Worm (Caenorhabditis elegans): Measurements from ENCODE around the gene art-1.

art-1 gene

ce11 chrII:6926488-6926887 is 45.5 kb downstream of the art-1 start (continued):
- TF ChIP-seq nhr-90 (tag; optimal IDR thresholded peaks at IDR 0.05) = peak; percentile 29
- peak in 1 of 2 experiments; percentile 32 for TF ChIP-seq let-607 (tag; optimal IDR thresholded peaks at IDR 0.05)
- no peak for TF ChIP-seq D2030.7 (GFP tag; IDR thresholded peaks at IDR 0.05)
- TF ChIP-seq egl-18 (GFP tag; IDR thresholded peaks at IDR 0.05) = no peak
- peak; percentile 73 for TF ChIP-seq attf-5 (GFP tag; optimal IDR thresholded peaks at IDR 0.05)
- TF ChIP-seq nfyb-1 (GFP tag; IDR thresholded peaks at IDR 0.05) = peak; percentile 46; the same call in 1 of the 2 replicates
- no peak for TF ChIP-seq Y79H2A.3 (GFP tag; conservative IDR thresholded peaks at IDR 0.05)
- TF ChIP-seq rpc-1 (optimal IDR thresholded peaks at IDR 0.05) = no peak
- TF ChIP-seq rpc-1 (tag; optimal IDR thresholded peaks at IDR 0.05) = no peak

DNA sequence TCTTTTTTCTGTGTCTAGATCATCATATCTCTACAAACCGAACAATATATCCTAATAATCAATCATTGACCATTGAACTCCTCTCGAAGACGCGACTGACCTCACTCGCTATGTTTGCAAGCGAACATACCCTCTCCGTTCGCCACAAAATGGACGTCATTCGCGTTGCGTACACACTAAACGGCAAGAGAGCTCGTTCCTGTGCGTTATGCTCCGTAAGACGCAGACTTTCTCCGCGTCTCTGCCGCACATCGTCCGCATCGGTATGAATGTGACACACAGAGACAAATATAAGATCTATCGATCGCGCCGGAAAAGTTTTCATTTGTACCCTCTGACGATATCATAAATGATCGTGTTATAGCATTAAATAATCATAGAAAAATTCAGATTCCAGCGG is 46.0 kb downstream of the art-1 start:
- TF ChIP-seq rec-8 (tag; optimal IDR thresholded peaks at IDR 0.05) = no peak
- TF ChIP-seq madf-3 (GFP tag; IDR thresholded peaks at IDR 0.05) = 0 out of 2 replicates have a peak, but pooled peaks have one; percentile 44
- TF ChIP-seq hrde-1 (tag; optimal IDR thresholded peaks at IDR 0.05; ENCODE audit: borderline replicate concordance) = no peak

DNA sequence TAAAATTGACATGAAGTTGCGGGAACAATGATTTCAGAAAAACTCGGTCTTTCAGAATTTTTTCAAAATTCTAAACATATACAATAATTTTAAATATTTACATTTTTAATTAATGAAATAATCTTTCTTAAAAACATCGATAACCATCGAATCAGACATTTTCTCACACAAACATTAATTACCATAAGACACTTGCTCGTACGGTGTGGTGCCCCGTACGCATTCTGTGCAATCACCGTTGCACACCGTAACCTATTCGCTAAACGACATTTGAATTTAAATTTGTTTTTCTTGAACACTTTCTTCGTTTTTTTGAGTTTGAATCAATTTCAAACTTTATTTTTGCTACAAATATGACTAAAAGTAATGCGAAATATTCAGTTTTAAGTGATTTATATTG is 48.2 kb downstream of the art-1 start:
- TF ChIP-seq ceh-91 (GFP tag; IDR thresholded peaks at IDR 0.05) = 0 out of 2 replicates have a peak, but pooled peaks have one; percentile 29
- TF ChIP-seq F33H1.4 (GFP tag; IDR thresholded peaks at IDR 0.05) = peak; percentile 20; the same call in 1 of the 2 replicates
- TF ChIP-seq sdz-38 (tag; optimal IDR thresholded peaks at IDR 0.05) = no peak
- no peak for TF ChIP-seq cebp-2 (GFP tag; IDR thresholded peaks at IDR 0.05)
- peak; percentile 90 for TF ChIP-seq athp-1 (tag; optimal IDR thresholded peaks at IDR 0.05)
- TF ChIP-seq lsl-1 (GFP tag; optimal IDR thresholded peaks at IDR 0.05) = peak; percentile 89
- TF ChIP-seq madf-8 (GFP tag; conservative IDR thresholded peaks at IDR 0.05) = 0 out of 2 replicates have a peak, but pooled peaks have one; percentile 7

Data from whole organism, young adult.